Fruit fly (Drosophila melanogaster): ENCODE measurements around the gene CG1440.

CG1440 gene

dm6 chrX:8411532-8411960, 25.3 kb upstream of the CG1440 start, which contains the start of gene lawc:
lawc (minus strand) TSS chrX:8411658.
- peak; percentile 74 for TF ChIP-seq Sp1 (GFP tag; optimal IDR thresholded peaks at IDR 0.05)
- peak; percentile 70 for TF ChIP-seq rgr (GFP tag; optimal IDR thresholded peaks at IDR 0.05)
- TF ChIP-seq Jra (GFP tag; optimal IDR thresholded peaks at IDR 0.05): peak; percentile 61
- TF ChIP-seq N (GFP tag; optimal IDR thresholded peaks at IDR 0.05): no peak
- no peak for TF ChIP-seq Abd-B (GFP tag; optimal IDR thresholded peaks at IDR 0.05)
- TF ChIP-seq lola (GFP tag; optimal IDR thresholded peaks at IDR 0.05): no peak
- TF ChIP-seq Vsx2 (GFP tag; optimal IDR thresholded peaks at IDR 0.05; ENCODE audit: partially characterized antibody): peak; percentile 73
- no peak for TF ChIP-seq CG9705 (GFP tag; optimal IDR thresholded peaks at IDR 0.05)
- TF ChIP-seq Dif (GFP tag; optimal IDR thresholded peaks at IDR 0.05; ENCODE audit: partially characterized antibody): peak; percentile 72
- TF ChIP-seq usp (GFP tag; optimal IDR thresholded peaks at IDR 0.05): no peak
- TF ChIP-seq ey (GFP tag; optimal IDR thresholded peaks at IDR 0.05): peak; percentile 15
- peak; percentile 63 for TF ChIP-seq fru (GFP tag; optimal IDR thresholded peaks at IDR 0.05)
- TF ChIP-seq HLH106 (tag; optimal IDR thresholded peaks at IDR 0.05): no peak
- TF ChIP-seq dmrt93B (GFP tag; optimal IDR thresholded peaks at IDR 0.05): no peak
- TF ChIP-seq tai (GFP tag; optimal IDR thresholded peaks at IDR 0.05): no peak
- no peak for TF ChIP-seq woc (GFP tag; optimal IDR thresholded peaks at IDR 0.05)
- TF ChIP-seq Myc (optimal IDR thresholded peaks at IDR 0.05): no peak
- peak; percentile 49 to 52 for TF ChIP-seq dl (GFP tag; optimal IDR thresholded peaks at IDR 0.05; ENCODE audit: insufficient read depth in 1 of 2, partially characterized antibody in 2 of 2)
- no peak for TF ChIP-seq sv (GFP tag; optimal IDR thresholded peaks at IDR 0.05)
- TF ChIP-seq Hnf4 (GFP tag; optimal IDR thresholded peaks at IDR 0.05): peak; percentile 9
- TF ChIP-seq Mio (GFP tag; optimal IDR thresholded peaks at IDR 0.05): no peak
- no peak for TF ChIP-seq pan (optimal IDR thresholded peaks at IDR 0.05)
- peak; percentile 27 for TF ChIP-seq br (GFP tag; optimal IDR thresholded peaks at IDR 0.05)
- TF ChIP-seq psq (GFP tag; optimal IDR thresholded peaks at IDR 0.05): peak; percentile 47
- TF ChIP-seq Rel (GFP tag; optimal IDR thresholded peaks at IDR 0.05): peak; percentile 86
- peak; percentile 65 for TF ChIP-seq Rel (tag; optimal IDR thresholded peaks at IDR 0.05)
- TF ChIP-seq GATAd (GFP tag; optimal IDR thresholded peaks at IDR 0.05): no peak
- peak; percentile 63 for TF ChIP-seq h (GFP tag; optimal IDR thresholded peaks at IDR 0.05)
- peak; percentile 66 for TF ChIP-seq CrebA (GFP tag; optimal IDR thresholded peaks at IDR 0.05; ENCODE audit: borderline replicate concordance)
- TF ChIP-seq jim (GFP tag; optimal IDR thresholded peaks at IDR 0.05): no peak
- peak; percentile 4 for TF ChIP-seq CG32264 (GFP tag; optimal IDR thresholded peaks at IDR 0.05)
- TF ChIP-seq foxo (GFP tag; optimal IDR thresholded peaks at IDR 0.05): peak in 1 of 2 experiments; percentile 30
- peak; percentile 76 for TF ChIP-seq brk (GFP tag; optimal IDR thresholded peaks at IDR 0.05)
- TF ChIP-seq sage (GFP tag; optimal IDR thresholded peaks at IDR 0.05): peak; percentile 82
- no peak for TF ChIP-seq dsf (GFP tag; optimal IDR thresholded peaks at IDR 0.05; ENCODE audit: borderline replicate concordance)
- peak; percentile 6 for TF ChIP-seq OdsH (GFP tag; optimal IDR thresholded peaks at IDR 0.05)
- no peak for TF ChIP-seq Hr83 (GFP tag; optimal IDR thresholded peaks at IDR 0.05; ENCODE audit: poor library complexity, severe bottlenecking)
- no peak for TF ChIP-seq Hr78 (GFP tag; optimal IDR thresholded peaks at IDR 0.05)
- no peak for TF ChIP-seq Dfd (GFP tag; optimal IDR thresholded peaks at IDR 0.05)

DNA sequence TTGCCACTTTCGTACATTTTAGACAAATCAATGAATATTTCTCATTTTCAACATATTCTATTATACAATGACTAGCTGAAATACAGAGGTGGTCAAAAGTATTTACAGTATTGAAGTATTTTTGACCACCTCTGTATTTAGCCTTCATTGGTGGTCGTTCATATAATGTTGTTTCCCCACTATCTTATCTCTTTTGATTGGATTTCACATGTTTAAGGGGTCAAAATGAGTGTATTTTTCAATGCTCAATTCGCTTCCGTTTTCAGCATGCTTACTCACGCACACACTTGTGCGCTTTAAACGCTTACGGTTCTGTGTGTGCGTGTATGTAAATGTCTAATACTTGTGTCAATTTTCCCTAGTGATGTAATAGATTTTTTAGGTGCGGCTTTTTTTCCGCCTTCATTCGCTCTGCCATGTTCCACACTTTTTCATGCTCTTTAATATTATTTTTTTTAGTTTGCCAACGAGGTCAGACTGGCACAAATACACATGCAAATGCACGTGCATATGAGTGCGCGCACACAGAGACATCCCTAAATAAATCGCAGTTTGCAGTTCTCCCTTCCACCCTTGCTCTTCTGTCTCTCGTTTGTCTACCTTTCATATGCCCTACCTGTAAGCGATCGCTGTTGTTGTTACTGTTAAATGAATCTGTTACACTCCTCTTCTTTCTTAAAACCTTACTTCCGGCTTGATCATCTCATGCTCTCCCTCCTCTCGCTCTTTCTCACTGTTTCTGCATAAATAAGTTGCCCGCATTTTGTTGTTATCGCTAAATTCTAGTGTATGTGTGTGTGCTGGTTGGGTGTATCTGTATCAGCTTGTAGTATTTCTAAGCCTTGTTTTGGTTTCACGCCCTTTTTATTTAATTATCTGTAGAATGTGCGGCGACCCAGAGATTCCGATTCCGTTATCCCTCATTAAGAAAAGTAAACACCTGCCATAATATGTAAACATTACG, 24.4 kb upstream of the CG1440 start:
- no peak for TF ChIP-seq br (GFP tag; optimal IDR thresholded peaks at IDR 0.05)
- TF ChIP-seq N (GFP tag; optimal IDR thresholded peaks at IDR 0.05): peak; percentile 18
- TF ChIP-seq Hr83 (GFP tag; optimal IDR thresholded peaks at IDR 0.05; ENCODE audit: poor library complexity, severe bottlenecking): no peak

All from whole organism, wandering third instar larva.